Worm (Caenorhabditis elegans) whole organism, mixed stage, embryonic: ENCODE results near the gene T23F11.11.

Experiments
- bed-3 ChIP-seq: fragments of 200-800 bp; sonication (Bioruptor generic); optimal IDR thresholded peaks from 3 replicates; lab custom pipeline; 2018; ENCODE audit warnings: mild to moderate bottlenecking, missing genetic modification characterization, moderate library complexity, missing compliant biosample characterization
- ceh-39 ChIP-seq: fragments of 150-350 bp; optimal IDR thresholded peaks from 2 replicates; lab custom pipeline; 2014; ENCODE audit warnings: missing biosample characterization, missing genetic modification characterization
- elt-3 ChIP-seq: fragments of 150-350 bp; optimal IDR thresholded peaks from 2 replicates; lab custom pipeline; 2014; ENCODE audit warnings: missing biosample characterization, missing genetic modification characterization
- mab-5 ChIP-seq: fragments of 150-350 bp; optimal IDR thresholded peaks from 2 replicates; lab custom pipeline; 2014; ENCODE audit warnings: missing biosample characterization, missing genetic modification characterization
- mep-1 ChIP-seq: fragments of 150-350 bp; optimal IDR thresholded peaks from 2 replicates; lab custom pipeline; 2017; ENCODE audit warnings: missing biosample characterization, missing genetic modification reagents, missing genetic modification characterization, inconsistent platforms
- mls-2 ChIP-seq: sonication (generic microtip); optimal IDR thresholded peaks from 2 replicates; lab custom pipeline; 2016; ENCODE audit warnings: mild to moderate bottlenecking, missing genetic modification characterization, moderate library complexity, missing compliant biosample characterization
- nhr-237 ChIP-seq: fragments of 150-350 bp; optimal IDR thresholded peaks from 2 replicates; lab custom pipeline; 2014; ENCODE audit warnings: missing biosample characterization, missing genetic modification characterization
- nhr-28 ChIP-seq: fragments of 150-350 bp; optimal IDR thresholded peaks from 2 replicates; lab custom pipeline; 2014; ENCODE audit warnings: missing biosample characterization, missing genetic modification characterization
- pha-4 ChIP-seq: fragments of 150-350 bp; optimal IDR thresholded peaks from 2 replicates; lab custom pipeline; 2018; ENCODE audit warnings: missing biosample characterization, missing genetic modification reagents, missing genetic modification characterization
- sem-2 ChIP-seq: fragments of 200-800 bp; sonication (Bioruptor generic); optimal IDR thresholded peaks from 2 replicates; lab custom pipeline; 2018; ENCODE audit warnings: mild to moderate bottlenecking, missing genetic modification characterization, missing compliant biosample characterization
- snpc-4 ChIP-seq: fragments of 150-350 bp; optimal IDR thresholded peaks from 2 replicates; lab custom pipeline; 2014; ENCODE audit warnings: missing biosample characterization, missing genetic modification characterization
- sptf-1 ChIP-seq: sonication (generic microtip); optimal IDR thresholded peaks from 2 replicates; lab custom pipeline; 2017; ENCODE audit warnings: mild to moderate bottlenecking, missing genetic modification characterization, moderate library complexity, missing compliant biosample characterization
- unc-120 ChIP-seq: sonication (generic microtip); optimal IDR thresholded peaks from 2 replicates; lab custom pipeline; 2017; ENCODE audit warnings: missing genetic modification characterization, missing compliant biosample characterization; ENCODE audit not compliant: poor library complexity, severe bottlenecking

ce11 chrIII:4653912-4654311, 17.5 kb downstream of the T23F11.11 start:
- no peak for TF ChIP-seq snpc-4
- TF ChIP-seq mab-5 (tag; lab: Kevin White, UChicago) = no peak
- no peak for TF ChIP-seq nhr-28
- TF ChIP-seq nhr-237 (tag; lab: Kevin White, UChicago) = no peak
- no peak for TF ChIP-seq elt-3 (tag; lab: Kevin White, UChicago)
- TF ChIP-seq sem-2 (GFP tag; lab: Kevin White, UChicago) = no peak
- TF ChIP-seq mep-1 (tag; lab: Kevin White, UChicago) = no peak
- no peak for TF ChIP-seq ceh-39 (tag; lab: Kevin White, UChicago)
- no peak for TF ChIP-seq unc-120
- no peak for TF ChIP-seq sptf-1 (tag; lab: Kevin White, UChicago)
- no peak for TF ChIP-seq pha-4 (tag; lab: Kevin White, UChicago)
- no peak for TF ChIP-seq bed-3 (GFP tag; lab: Kevin White, UChicago)
- TF ChIP-seq mls-2 (tag; lab: Kevin White, UChicago) = no peak
